Fruit fly (Drosophila melanogaster): ENCODE measurements around the gene Adck5.

DNA sequence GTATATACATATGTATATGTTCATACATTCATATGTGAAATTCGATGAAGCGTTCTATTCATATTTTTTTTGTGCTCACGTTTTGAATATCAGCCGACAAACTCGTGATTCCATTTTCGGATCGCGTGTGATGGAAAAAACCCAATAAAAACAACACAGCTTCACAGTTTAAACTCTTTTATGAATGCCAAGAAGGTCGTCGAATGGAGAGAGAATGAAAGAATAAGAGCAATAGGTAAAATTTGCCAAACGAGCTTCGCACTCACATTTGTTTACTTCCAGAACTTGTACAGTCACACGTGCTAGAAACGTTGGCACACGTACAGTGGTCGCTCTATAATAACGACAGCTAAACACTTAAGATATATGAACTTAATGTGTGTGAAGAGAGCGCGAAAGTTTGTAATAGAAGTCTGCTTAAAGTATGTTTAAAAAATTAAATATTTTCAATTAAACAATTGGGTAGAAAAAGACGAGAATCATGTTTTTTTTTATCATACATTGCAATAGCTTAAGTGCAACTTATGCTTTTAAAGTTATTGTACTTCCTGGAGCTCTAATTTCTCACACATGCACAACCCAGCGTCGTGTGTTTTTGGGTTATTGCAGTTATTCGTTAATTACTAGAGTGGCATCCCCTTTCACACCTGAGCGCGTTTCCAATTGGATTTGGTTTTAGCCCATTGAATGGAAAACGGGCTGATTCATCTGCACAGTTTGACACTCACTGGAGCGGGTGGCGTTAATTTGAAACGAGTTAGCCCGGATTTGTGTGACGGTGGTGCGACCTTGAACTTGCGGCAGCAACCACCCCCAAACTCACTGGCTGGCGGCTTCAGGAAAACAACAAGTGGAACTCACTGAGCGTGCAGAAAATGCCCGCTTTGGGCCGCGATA lies 43.7 kb upstream of the Adck5 start:
- TF ChIP-seq h (optimal IDR thresholded peaks at IDR 0.05) (no peak), insv (optimal IDR thresholded peaks at IDR 0.05) (no peak), Myc (optimal IDR thresholded peaks at IDR 0.05) (no peak), Sin3A (optimal IDR thresholded peaks at IDR 0.05) (no peak)

Data from Kc167 (cell line).